Fruit fly (Drosophila melanogaster) whole organism, pupa: ENCODE data around the gene wds.

Source experiments
- CG13204 ChIP-seq: fragments of 200-800 bp; sonication (Bioruptor generic); optimal IDR thresholded peaks from 2 replicates; lab custom pipeline; 2018; ENCODE audit warnings: missing biosample characterization, mild to moderate bottlenecking, missing genetic modification characterization, moderate library complexity
- CG32121 ChIP-seq: fragments of 200-800 bp; sonication (Bioruptor generic); IDR thresholded peaks from 2 replicates; pipeline ENCODE4 v1.3.6; 2022; ENCODE audit warnings: missing biosample characterization, missing genetic modification characterization
- fd96Ca ChIP-seq: fragments of 200-800 bp; sonication (Bioruptor generic); IDR thresholded peaks from 3 replicates; pipeline ENCODE4 v1.3.6; 2022; ENCODE audit warnings: missing biosample characterization, missing genetic modification characterization

dm6 chrX:2542500-2542899 is 43.3 kb upstream of the wds start:
- TF ChIP-seq CG32121 (GFP tag; lab: Robert Waterston, UW) (no peak), fd96Ca (GFP tag; lab: Robert Waterston, UW) (no peak), CG13204 (no peak)
